Worm (Caenorhabditis elegans): Measurements from ENCODE around the gene atp-2.

atp-2 gene

ce11 chrIII:5214162-5214561 is 14.1 kb upstream of the atp-2 start:
- TF ChIP-seq hmg-11 (tag; optimal IDR thresholded peaks at IDR 0.05): no peak
- TF ChIP-seq ceh-82 (tag; optimal IDR thresholded peaks at IDR 0.05): no peak
- no peak for TF ChIP-seq nhr-23 (tag; optimal IDR thresholded peaks at IDR 0.05)

- no peak for TF ChIP-seq ceh-28 (tag; optimal IDR thresholded peaks at IDR 0.05)
- no peak for TF ChIP-seq nhr-77 (tag; optimal IDR thresholded peaks at IDR 0.05)
- TF ChIP-seq aly-2 (tag; optimal IDR thresholded peaks at IDR 0.05): no peak
- TF ChIP-seq elt-1 (tag; optimal IDR thresholded peaks at IDR 0.05): no peak
- no peak for TF ChIP-seq nfya-1 (tag; optimal IDR thresholded peaks at IDR 0.05; ENCODE audit: insufficient read depth)
- no peak for TF ChIP-seq unc-39 (tag; optimal IDR thresholded peaks at IDR 0.05)
- no peak for TF ChIP-seq mml-1 (tag; optimal IDR thresholded peaks at IDR 0.05)
- no peak for TF ChIP-seq nhr-23 (tag; optimal IDR thresholded peaks at IDR 0.05)
- no peak for TF ChIP-seq sea-2 (GFP tag; optimal IDR thresholded peaks at IDR 0.05)
- no peak for TF ChIP-seq tbx-2 (tag; optimal IDR thresholded peaks at IDR 0.05)
- no peak for TF ChIP-seq nhr-11 (tag; optimal IDR thresholded peaks at IDR 0.05)
- no peak for TF ChIP-seq nhr-25 (tag; optimal IDR thresholded peaks at IDR 0.05)
- no peak for TF ChIP-seq snpc-4 (tag; optimal IDR thresholded peaks at IDR 0.05)
- TF ChIP-seq nhr-76 (tag; optimal IDR thresholded peaks at IDR 0.05): no peak
Observed at ce11 chrIII:5215375-5215774, 12.8 kb upstream of the atp-2 start, which contains the start of gene ZC155.4. Gene ZC155.4 (minus strand): TSS chrIII:5215475.

- TF ChIP-seq nhr-11 (tag; optimal IDR thresholded peaks at IDR 0.05) (no peak), nhr-25 (tag; optimal IDR thresholded peaks at IDR 0.05) (no peak), lin-15B (tag; optimal IDR thresholded peaks at IDR 0.05) (no peak), ceh-82 (tag; optimal IDR thresholded peaks at IDR 0.05) (no peak), ZK546.5 (tag; optimal IDR thresholded peaks at IDR 0.05) (no peak), nhr-43 (tag; optimal IDR thresholded peaks at IDR 0.05; ENCODE audit: poor library complexity, severe bottlenecking) (no peak), tbx-2 (tag; optimal IDR thresholded peaks at IDR 0.05) (no peak), ztf-11 (tag; optimal IDR thresholded peaks at IDR 0.05) (no peak), mml-1 (tag; optimal IDR thresholded peaks at IDR 0.05) (no peak), nfya-1 (tag; optimal IDR thresholded peaks at IDR 0.05; ENCODE audit: insufficient read depth) (no peak), ceh-28 (tag; optimal IDR thresholded peaks at IDR 0.05) (no peak), egl-27 (tag; optimal IDR thresholded peaks at IDR 0.05) (no peak), fos-1 (tag; optimal IDR thresholded peaks at IDR 0.05) (no peak), aly-2 (tag; optimal IDR thresholded peaks at IDR 0.05) (no peak)
Observed at ce11 chrIII:5217511-5217910, 10.7 kb upstream of the atp-2 start, which contains the start of gene cutl-19. Gene cutl-19 (minus strand): TSS chrIII:5217611.

ce11 chrIII:5218687-5219086 is 9.5 kb upstream of the atp-2 start, which contains the start of gene ZC155.2:
Gene ZC155.2 (plus strand): TSS chrIII:5218987.
- TF ChIP-seq ceh-16 (tag; optimal IDR thresholded peaks at IDR 0.05) (no peak), lin-39 (tag; optimal IDR thresholded peaks at IDR 0.05) (peak; percentile 15)

ce11 chrIII:5221820-5222219 is 6.4 kb upstream of the atp-2 start:
- peak; percentile 91 for TF ChIP-seq pha-4 (tag; optimal IDR thresholded peaks at IDR 0.05)
- no peak for TF ChIP-seq ceh-9 (tag; optimal IDR thresholded peaks at IDR 0.05)
- no peak for TF ChIP-seq fos-1 (tag; optimal IDR thresholded peaks at IDR 0.05)

ce11 chrIII:5222777-5223176 is 5.4 kb upstream of the atp-2 start:
- no peak for TF ChIP-seq eor-1 (tag; optimal IDR thresholded peaks at IDR 0.05)
- peak; percentile 97 for TF ChIP-seq pha-4 (tag; optimal IDR thresholded peaks at IDR 0.05)

ce11 chrIII:5224908-5225307 is 3.3 kb upstream of the atp-2 start:
- TF ChIP-seq jun-1 (tag; optimal IDR thresholded peaks at IDR 0.05) (peak; percentile 44), lsy-12 (tag; optimal IDR thresholded peaks at IDR 0.05) (no peak), eor-1 (tag; optimal IDR thresholded peaks at IDR 0.05) (no peak), nhr-67 (tag; optimal IDR thresholded peaks at IDR 0.05) (no peak), elt-2 (tag; optimal IDR thresholded peaks at IDR 0.05) (peak; percentile 37), nhr-76 (tag; optimal IDR thresholded peaks at IDR 0.05) (no peak), nhr-23 (tag; optimal IDR thresholded peaks at IDR 0.05) (peak; percentile 44), nfya-1 (tag; optimal IDR thresholded peaks at IDR 0.05; ENCODE audit: insufficient read depth) (peak; percentile 28), hmg-11 (tag; optimal IDR thresholded peaks at IDR 0.05) (no peak), pqm-1 (tag; optimal IDR thresholded peaks at IDR 0.05) (peak; percentile 12), R02D3.7 (tag; optimal IDR thresholded peaks at IDR 0.05) (no peak), mdl-1 (tag; optimal IDR thresholded peaks at IDR 0.05) (no peak), tbx-2 (tag; optimal IDR thresholded peaks at IDR 0.05) (no peak), ztf-4 (tag; optimal IDR thresholded peaks at IDR 0.05) (no peak), snpc-4 (tag; optimal IDR thresholded peaks at IDR 0.05) (no peak), ceh-16 (tag; optimal IDR thresholded peaks at IDR 0.05) (no peak), ama-1 (optimal IDR thresholded peaks at IDR 0.05) (peak; percentile 20), pha-4 (tag; optimal IDR thresholded peaks at IDR 0.05) (peak; percentile 12), ztf-11 (tag; optimal IDR thresholded peaks at IDR 0.05) (no peak), fkh-2 (tag; optimal IDR thresholded peaks at IDR 0.05) (no peak), ceh-9 (tag; optimal IDR thresholded peaks at IDR 0.05) (no peak), nhr-25 (tag; optimal IDR thresholded peaks at IDR 0.05) (no peak), fos-1 (tag; optimal IDR thresholded peaks at IDR 0.05) (peak; percentile 10), egl-27 (tag; optimal IDR thresholded peaks at IDR 0.05) (peak; percentile 3)
